Fruit fly (Drosophila melanogaster) whole organism, prepupa: ENCODE data around the gene Hers.

Experiments used
- CG34406 ChIP-seq: fragments of 200-800 bp; sonication (Bioruptor generic); optimal IDR thresholded peaks from 3 replicates; lab custom pipeline; 2016; ENCODE audit warnings: missing biosample characterization, missing genetic modification characterization
- CG6854 ChIP-seq: fragments of 200-800 bp; sonication (Bioruptor generic); optimal IDR thresholded peaks from 2 replicates; lab custom pipeline; 2017; ENCODE audit warnings: missing biosample characterization, mild to moderate bottlenecking, missing genetic modification characterization
- Gug ChIP-seq: fragments of 200-800 bp; sonication (Bioruptor generic); IDR thresholded peaks from 2 replicates; pipeline ENCODE4 v1.3.6; 2022; ENCODE audit warnings: missing biosample characterization, missing genetic modification characterization
- Hr39 ChIP-seq: fragments of 200-800 bp; sonication (Bioruptor generic); optimal IDR thresholded peaks from 2 replicates; lab custom pipeline; 2016; ENCODE audit warnings: missing biosample characterization, missing genetic modification characterization
- eg ChIP-seq: fragments of 200-800 bp; sonication (Bioruptor generic); IDR thresholded peaks from 3 replicates; pipeline ENCODE4 v1.3.6; 2022; ENCODE audit warnings: missing biosample characterization, missing genetic modification characterization
- pdm3 ChIP-seq: fragments of 200-800 bp; sonication (Bioruptor generic); optimal IDR thresholded peaks from 3 replicates; lab custom pipeline; 2016; ENCODE audit warnings: missing biosample characterization, missing genetic modification characterization
- salr ChIP-seq, 2 experiments: fragments of 200-800 bp; sonication (Bioruptor generic); optimal IDR thresholded peaks; 3 replicates each; lab custom pipeline; 2016 to 2018; ENCODE audit warnings: missing biosample characterization in 2 of 2, missing genetic modification characterization in 2 of 2, mild to moderate bottlenecking in 1 of 2
- svp ChIP-seq: fragments of 200-800 bp; sonication (Bioruptor generic); peaks from one replicate; lab custom pipeline; 2016; ENCODE audit warnings: missing biosample characterization, missing genetic modification characterization

DNA sequence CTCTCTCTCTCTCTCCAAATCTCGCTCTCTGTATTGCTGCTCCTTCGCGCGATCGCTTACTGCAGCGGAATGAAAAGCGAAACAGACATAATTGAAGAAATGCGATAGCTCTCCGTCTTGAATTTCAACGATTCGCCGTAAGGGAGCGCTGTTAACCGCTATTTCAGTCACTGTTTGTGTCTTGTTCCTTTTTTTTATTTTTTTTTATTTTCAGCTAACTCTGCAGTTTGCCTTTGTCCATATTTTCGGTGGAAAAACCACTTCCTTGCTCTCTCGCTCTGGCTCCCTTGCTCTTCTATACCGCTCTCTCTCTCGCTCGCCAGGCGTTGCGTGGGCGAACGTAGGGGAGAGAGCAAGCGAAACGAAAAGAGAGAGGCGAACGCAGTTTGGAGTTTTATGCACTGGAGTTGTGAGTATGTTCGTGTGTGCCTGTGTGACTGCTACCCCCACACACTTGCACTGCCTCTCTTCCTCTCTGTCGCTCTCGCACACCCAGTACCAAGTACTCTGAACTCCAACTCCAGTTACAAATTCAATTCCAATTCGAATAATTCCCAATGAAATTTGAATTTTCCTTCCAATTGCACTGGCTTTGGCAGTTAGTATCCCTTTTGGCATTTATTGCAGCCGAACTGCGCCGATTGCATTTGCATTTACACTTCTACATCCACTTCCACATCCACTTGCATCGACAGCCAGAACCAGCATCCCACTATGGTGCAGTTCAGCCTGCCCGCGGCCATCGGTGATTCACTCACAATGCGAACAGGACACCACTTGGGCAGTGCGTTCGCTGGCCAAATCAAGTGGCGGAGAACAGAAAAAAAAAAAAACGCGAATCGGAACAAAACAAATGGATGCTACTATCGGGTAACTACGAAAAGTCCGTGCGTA is 14.6 kb upstream of the Hers start:
- TF ChIP-seq svp (GFP tag; lab: Kevin White, UChicago) (no peak), pdm3 (no peak), CG34406 (GFP tag; lab: Kevin White, UChicago) (no peak), Gug (GFP tag; lab: Robert Waterston, UW) (no peak), CG6854 (GFP tag; lab: Kevin White, UChicago) (peak; percentile 50), Hr39 (no peak), salr (GFP tag; optimal IDR thresholded peaks at IDR 0.05; lab: Kevin White, UChicago) (no peak), eg (no peak)
